Worm (Caenorhabditis elegans): ENCODE results near the gene R09A8.2.

DNA sequence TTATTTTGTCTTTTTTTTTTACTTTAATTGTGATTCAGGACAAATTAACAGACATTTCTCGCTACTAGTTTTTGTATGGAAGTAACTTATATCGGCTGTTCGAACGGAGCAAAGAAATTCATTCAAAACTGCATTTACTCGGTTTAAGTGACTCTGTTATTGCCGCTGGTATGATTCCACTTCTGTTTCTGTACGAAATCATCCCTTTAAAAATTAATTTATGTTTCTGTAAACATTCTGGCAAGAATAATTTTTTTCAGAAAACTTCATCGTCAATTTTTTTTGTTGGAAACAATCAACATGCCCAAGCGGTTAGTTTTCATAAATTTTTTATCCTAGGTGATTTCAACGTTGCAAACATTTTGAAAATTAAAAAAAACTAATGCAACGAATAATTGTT is 39.5 kb upstream of the R09A8.2 start, which contains the start of gene T24D5.3:
- TF ChIP-seq athp-1 (tag; optimal IDR thresholded peaks at IDR 0.05): no peak
- TF ChIP-seq ama-1 (optimal IDR thresholded peaks at IDR 0.05): no peak
- TF ChIP-seq ama-1 (GFP tag; optimal IDR thresholded peaks at IDR 0.05): no peak

Data from whole organism, young adult.